Fruit fly (Drosophila melanogaster): ENCODE data around the gene CG12502.

CG12502 gene

DNA sequence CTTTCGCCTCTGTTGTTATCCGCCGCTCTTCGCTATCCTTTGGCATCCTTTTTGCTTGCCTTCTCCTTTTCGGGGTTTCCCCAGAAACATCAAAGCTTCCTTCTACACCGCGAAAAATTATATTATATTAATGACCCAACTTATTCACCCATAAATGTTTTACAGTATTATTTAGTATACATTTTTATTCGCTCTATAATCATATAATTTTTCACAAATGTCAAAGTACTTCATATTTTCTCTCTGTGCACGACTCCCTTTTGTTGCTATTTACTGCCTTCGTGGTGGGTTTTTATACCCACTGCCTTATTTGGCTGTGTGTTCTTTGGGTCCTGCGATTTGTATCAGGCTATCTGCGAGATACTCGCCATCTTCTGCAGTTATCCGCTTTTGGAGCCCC lies 52.0 kb downstream of the CG12502 start (continued):
- TF ChIP-seq dimm (GFP tag; IDR thresholded peaks at IDR 0.05) (no peak), zf30C (GFP tag; optimal IDR thresholded peaks at IDR 0.05) (no peak), repo (GFP tag; optimal IDR thresholded peaks at IDR 0.05) (no peak), CG12155 (GFP tag; optimal IDR thresholded peaks at IDR 0.05) (no peak), sug (tag; optimal IDR thresholded peaks at IDR 0.05) (no peak), Side (GFP tag; optimal IDR thresholded peaks at IDR 0.05) (no peak), CG15601 (tag; optimal IDR thresholded peaks at IDR 0.05) (no peak), CG10979 (tag; optimal IDR thresholded peaks at IDR 0.05) (no peak), stc (GFP tag; IDR thresholded peaks at IDR 0.05) (0 out of 2 replicates have a peak, but pooled peaks have one; percentile 23), sens (GFP tag) (peak; percentile 53), Dip2 (GFP tag; IDR thresholded peaks at IDR 0.05) (no peak), CG15073 (GFP tag; optimal IDR thresholded peaks at IDR 0.05) (no peak), mirr (GFP tag; optimal IDR thresholded peaks at IDR 0.05) (no peak), CG18476 (GFP tag; optimal IDR thresholded peaks at IDR 0.05) (peak; percentile 9), Lhr (GFP tag; optimal IDR thresholded peaks at IDR 0.05) (no peak), ttk (GFP tag; IDR thresholded peaks at IDR 0.05) (peak; percentile 59), CrebB (tag; optimal IDR thresholded peaks at IDR 0.05) (no peak), vfl (GFP tag; optimal IDR thresholded peaks at IDR 0.05) (no peak), Mes4 (GFP tag; optimal IDR thresholded peaks at IDR 0.05) (no peak), pho (GFP tag; optimal IDR thresholded peaks at IDR 0.05) (no peak), bbx (GFP tag; IDR thresholded peaks at IDR 0.05; ENCODE audit: partially characterized antibody) (no peak), CHES-1-like (GFP tag; optimal IDR thresholded peaks at IDR 0.05) (no peak), CG2199 (GFP tag; IDR thresholded peaks at IDR 0.05) (no peak), Usf (GFP tag; optimal IDR thresholded peaks at IDR 0.05) (no peak), sisA (GFP tag; IDR thresholded peaks at IDR 0.05) (peak; percentile 50; the same call in 1 of the 2 replicates), fd3F (GFP tag; optimal IDR thresholded peaks at IDR 0.05) (no peak), CG10959 (GFP tag; IDR thresholded peaks at IDR 0.05) (no peak), bab2 (GFP tag; optimal IDR thresholded peaks at IDR 0.05) (no peak), Dad (GFP tag; optimal IDR thresholded peaks at IDR 0.05) (no peak), CG10431 (GFP tag; optimal IDR thresholded peaks at IDR 0.05) (no peak), Poxn (GFP tag; IDR thresholded peaks at IDR 0.05) (no peak), tup (GFP tag; optimal IDR thresholded peaks at IDR 0.05) (no peak), NC2α (GFP tag; optimal IDR thresholded peaks at IDR 0.05) (no peak), CG10462 (GFP tag; optimal IDR thresholded peaks at IDR 0.05) (no peak), CG1647 (GFP tag; optimal IDR thresholded peaks at IDR 0.05) (no peak), Dfd (GFP tag; optimal IDR thresholded peaks at IDR 0.05) (no peak), CG4360 (GFP tag; IDR thresholded peaks at IDR 0.05) (no peak), CG17361 (GFP tag; IDR thresholded peaks at IDR 0.05) (no peak), CG6683 (GFP tag; optimal IDR thresholded peaks at IDR 0.05) (no peak), CG12236 (GFP tag; optimal IDR thresholded peaks at IDR 0.05) (no peak), Xrp1 (GFP tag; IDR thresholded peaks at IDR 0.05) (peak; percentile 52; the same call in 1 of the 2 replicates), ind (GFP tag; optimal IDR thresholded peaks at IDR 0.05) (no peak), zen (tag; optimal IDR thresholded peaks at IDR 0.05) (no peak), Bteb2 (GFP tag; optimal IDR thresholded peaks at IDR 0.05) (no peak), rib (GFP tag; IDR thresholded peaks at IDR 0.05) (no peak), CG10654 (GFP tag; optimal IDR thresholded peaks at IDR 0.05) (no peak), CG3407 (GFP tag; optimal IDR thresholded peaks at IDR 0.05) (no peak), CG31388 (GFP tag; optimal IDR thresholded peaks at IDR 0.05) (no peak), eve (GFP tag; optimal IDR thresholded peaks at IDR 0.05) (no peak), CG6689 (GFP tag; IDR thresholded peaks at IDR 0.05) (peak; percentile 58; the same call in 1 of the 2 replicates), otp (GFP tag; IDR thresholded peaks at IDR 0.05) (no peak), psq (GFP tag; optimal IDR thresholded peaks at IDR 0.05) (no peak), Stat92E (GFP tag; optimal IDR thresholded peaks at IDR 0.05) (no peak)
